Worm (Caenorhabditis elegans): ENCODE measurements around the gene rga-3.

- TF ChIP-seq ceh-82 (tag; optimal IDR thresholded peaks at IDR 0.05) (no peak), ama-1 (optimal IDR thresholded peaks at IDR 0.05) (no peak), snpc-4 (tag; optimal IDR thresholded peaks at IDR 0.05) (no peak), egl-27 (tag; optimal IDR thresholded peaks at IDR 0.05) (no peak), nhr-237 (tag; optimal IDR thresholded peaks at IDR 0.05) (no peak), unc-86 (tag; optimal IDR thresholded peaks at IDR 0.05) (no peak), nhr-76 (tag; optimal IDR thresholded peaks at IDR 0.05) (no peak)
Observed at ce11 chrV:5736068-5736467, 18.4 kb downstream of the rga-3 start, which contains the start of gene K09H11.6.

Data from whole organism, L1 larva.